Fruit fly (Drosophila melanogaster) whole organism, embryonic: ENCODE data around the gene eIF4A.

ENCODE experiments used
- Ada2b ChIP-seq: fragments of 200-800 bp; sonication (Bioruptor generic); IDR thresholded peaks from 2 replicates; pipeline ENCODE4 v1.3.6; 2022; ENCODE audit warnings: missing biosample characterization, missing genetic modification characterization
- Blimp-1 ChIP-seq: fragments of 200-800 bp; sonication (Bioruptor generic); optimal IDR thresholded peaks from 3 replicates; lab custom pipeline; 2018; ENCODE audit warnings: missing biosample characterization, missing genetic modification characterization, mild to moderate bottlenecking, moderate library complexity, missing genetic modification reagents
- CG11398 ChIP-seq: fragments of 200-800 bp; sonication (Bioruptor generic); optimal IDR thresholded peaks from 2 replicates; lab custom pipeline; 2016; ENCODE audit warnings: missing biosample characterization, missing genetic modification characterization
- CG12236 ChIP-seq: fragments of 200-800 bp; sonication (Bioruptor generic); optimal IDR thresholded peaks from 2 replicates; lab custom pipeline; 2016; ENCODE audit warnings: missing biosample characterization, missing genetic modification characterization
- CG13424 ChIP-seq: fragments of 200-800 bp; sonication (Bioruptor generic); optimal IDR thresholded peaks from 2 replicates; lab custom pipeline; 2019; ENCODE audit warnings: missing biosample characterization, mild to moderate bottlenecking, missing genetic modification characterization, moderate library complexity
- CG15011 ChIP-seq: fragments of 200-800 bp; sonication (Bioruptor generic); optimal IDR thresholded peaks from 3 replicates; lab custom pipeline; 2018; ENCODE audit warnings: missing biosample characterization, mild to moderate bottlenecking, missing genetic modification characterization
- CG17186 ChIP-seq: fragments of 200-800 bp; sonication (Bioruptor generic); optimal IDR thresholded peaks from 3 replicates; lab custom pipeline; 2017; ENCODE audit warnings: missing biosample characterization, missing genetic modification reagents, missing genetic modification characterization
- CG17361 ChIP-seq: fragments of 200-800 bp; sonication (Bioruptor generic); IDR thresholded peaks from 3 replicates; pipeline ENCODE4 v1.3.6; 2022; ENCODE audit warnings: missing biosample characterization, missing genetic modification characterization
- CG17912 ChIP-seq: fragments of 200-800 bp; sonication (Bioruptor generic); optimal IDR thresholded peaks from 2 replicates; lab custom pipeline; 2018; ENCODE audit warnings: missing biosample characterization, mild to moderate bottlenecking, missing genetic modification characterization
- CG18619 ChIP-seq: fragments of 200-800 bp; sonication (Bioruptor generic); optimal IDR thresholded peaks from 3 replicates; lab custom pipeline; 2017; ENCODE audit warnings: missing biosample characterization, mild to moderate bottlenecking, missing genetic modification characterization
- CG18764 ChIP-seq: fragments of 200-800 bp; sonication (Bioruptor generic); optimal IDR thresholded peaks from 3 replicates; lab custom pipeline; 2016; ENCODE audit warnings: missing biosample characterization, missing genetic modification characterization
- CG2120 ChIP-seq: fragments of 200-800 bp; sonication (Bioruptor generic); optimal IDR thresholded peaks from 3 replicates; lab custom pipeline; 2016; ENCODE audit warnings: missing biosample characterization, missing genetic modification characterization
- CG2202 ChIP-seq: fragments of 200-800 bp; sonication (Bioruptor generic); optimal IDR thresholded peaks from 2 replicates; lab custom pipeline; 2018; ENCODE audit warnings: missing biosample characterization, mild to moderate bottlenecking, missing genetic modification characterization
- CG2712 ChIP-seq: fragments of 200-800 bp; optimal IDR thresholded peaks from 3 replicates; lab custom pipeline; 2019; ENCODE audit warnings: missing biosample characterization, mild to moderate bottlenecking, missing genetic modification characterization, moderate library complexity
- CG31365 ChIP-seq: fragments of 200-800 bp; sonication (Bioruptor generic); optimal IDR thresholded peaks from 2 replicates; lab custom pipeline; 2018; ENCODE audit warnings: missing biosample characterization, mild to moderate bottlenecking, missing genetic modification characterization
- CG31388 ChIP-seq: fragments of 200-800 bp; sonication (Bioruptor generic); optimal IDR thresholded peaks from 2 replicates; lab custom pipeline; 2016; ENCODE audit warnings: missing biosample characterization, missing genetic modification characterization
- CG3407 ChIP-seq: fragments of 200-800 bp; sonication (Bioruptor generic); optimal IDR thresholded peaks from 2 replicates; lab custom pipeline; 2018; ENCODE audit warnings: missing biosample characterization, mild to moderate bottlenecking, missing genetic modification characterization
- CG5245 ChIP-seq: fragments of 200-800 bp; sonication (Bioruptor generic); optimal IDR thresholded peaks from 3 replicates; lab custom pipeline; 2016; ENCODE audit warnings: missing biosample characterization, missing genetic modification characterization
- CG6175 ChIP-seq: fragments of 200-800 bp; sonication (Bioruptor generic); IDR thresholded peaks from 3 replicates; pipeline ENCODE4 v1.3.6; 2022; ENCODE audit warnings: missing biosample characterization, missing genetic modification characterization
- CG7556 ChIP-seq: fragments of 200-800 bp; sonication (Bioruptor generic); optimal IDR thresholded peaks from 2 replicates; lab custom pipeline; 2017; ENCODE audit warnings: missing biosample characterization, mild to moderate bottlenecking, missing genetic modification characterization
- CG8290 ChIP-seq, 3 experiments: fragments of 200-800 bp; sonication (Bioruptor generic); optimal IDR thresholded peaks; 2 replicates each; lab custom pipeline; 2016 to 2019; ENCODE audit warnings: missing biosample characterization in 3 of 3, missing genetic modification characterization in 3 of 3, mild to moderate bottlenecking in 2 of 3, moderate library complexity in 1 of 3
- CG9797 ChIP-seq: fragments of 200-800 bp; sonication (Bioruptor generic); optimal IDR thresholded peaks from 3 replicates; lab custom pipeline; 2018; ENCODE audit warnings: missing biosample characterization, mild to moderate bottlenecking, missing genetic modification characterization
- CG9876 ChIP-seq: fragments of 200-800 bp; sonication (Bioruptor generic); optimal IDR thresholded peaks from 2 replicates; lab custom pipeline; 2016; ENCODE audit warnings: missing biosample characterization, missing genetic modification characterization
- E2f2 ChIP-seq: fragments of 200-800 bp; sonication (Bioruptor generic); IDR thresholded peaks from 2 replicates; pipeline ENCODE4 v1.3.6; 2022; ENCODE audit warnings: missing biosample characterization, missing genetic modification characterization
- Hr39 ChIP-seq: fragments of >200 bp; optimal IDR thresholded peaks from 2 replicates; lab custom pipeline; 2017
- Hr78 ChIP-seq, 2 experiments: fragments of 200-800 bp in 1 of 2; fragments of >200 bp in 1 of 2; sonication (Bioruptor generic) in 1 of 2; optimal IDR thresholded peaks; 2 replicates each; lab custom pipeline; 2017 to 2019; ENCODE audit warnings: missing biosample characterization in 2 of 2, missing genetic modification characterization in 2 of 2, mild to moderate bottlenecking in 1 of 2, moderate library complexity in 1 of 2
- Kr ChIP-seq: fragments of 200-800 bp; sonication (Bioruptor generic); optimal IDR thresholded peaks from 2 replicates; lab custom pipeline; 2017; ENCODE audit warnings: missing biosample characterization, mild to moderate bottlenecking, missing genetic modification characterization
- MBD-R2 ChIP-seq: fragments of 200-800 bp; sonication (Bioruptor generic); IDR thresholded peaks from 2 replicates; pipeline ENCODE4 v1.3.6; 2022; ENCODE audit warnings: missing biosample characterization, missing genetic modification characterization
- Mes4 ChIP-seq: fragments of 200-800 bp; sonication (Bioruptor generic); optimal IDR thresholded peaks from 2 replicates; lab custom pipeline; 2016; ENCODE audit warnings: missing biosample characterization, missing genetic modification characterization
- Mrtf ChIP-seq: fragments of 200-800 bp; sonication (Bioruptor generic); IDR thresholded peaks from 3 replicates; pipeline ENCODE4 v1.3.6; 2022; ENCODE audit warnings: missing biosample characterization, missing genetic modification characterization
- NfI ChIP-seq: fragments of 200-800 bp; sonication (Bioruptor generic); optimal IDR thresholded peaks from 3 replicates; lab custom pipeline; 2018; ENCODE audit warnings: missing biosample characterization, mild to moderate bottlenecking, missing genetic modification characterization, moderate library complexity
- Xrp1 ChIP-seq: fragments of 200-800 bp; sonication (Bioruptor generic); IDR thresholded peaks from 2 replicates; pipeline ENCODE4 v1.3.6; 2022; ENCODE audit warnings: missing biosample characterization, missing genetic modification characterization
- ab ChIP-seq: fragments of 200-800 bp; sonication (Bioruptor generic); optimal IDR thresholded peaks from 2 replicates; lab custom pipeline; 2016; ENCODE audit warnings: missing biosample characterization, missing genetic modification characterization
- bcd ChIP-seq: fragments of 200-800 bp; sonication (Bioruptor generic); optimal IDR thresholded peaks from 2 replicates; lab custom pipeline; 2017; ENCODE audit warnings: missing biosample characterization, mild to moderate bottlenecking, missing genetic modification characterization
- bowl ChIP-seq: fragments of 200-800 bp; sonication (Bioruptor generic); IDR thresholded peaks from 2 replicates; pipeline ENCODE4 v1.3.6; 2022; ENCODE audit warnings: missing biosample characterization, missing genetic modification characterization
- eve ChIP-seq, 2 experiments: fragments of >200 bp; optimal IDR thresholded peaks; 2 replicates each; lab custom pipeline; 2017; ENCODE audit warnings: missing biosample characterization in 2 of 2, missing genetic modification characterization in 2 of 2
- fd64A ChIP-seq: fragments of 200-800 bp; sonication (Bioruptor generic); optimal IDR thresholded peaks from 3 replicates; lab custom pipeline; 2018; ENCODE audit warnings: missing biosample characterization, mild to moderate bottlenecking, missing genetic modification characterization
- gcm ChIP-seq: fragments of 200-800 bp; sonication (Bioruptor generic); optimal IDR thresholded peaks from 2 replicates; lab custom pipeline; 2019; ENCODE audit warnings: missing biosample characterization, mild to moderate bottlenecking, missing genetic modification characterization, moderate library complexity
- gem ChIP-seq: fragments of 200-800 bp; sonication (Bioruptor generic); optimal IDR thresholded peaks from 2 replicates; lab custom pipeline; 2019; ENCODE audit warnings: missing biosample characterization, mild to moderate bottlenecking, missing genetic modification characterization, moderate library complexity
- h ChIP-seq: fragments of >200 bp; optimal IDR thresholded peaks from 2 replicates; lab custom pipeline; 2017
- hbn ChIP-seq: fragments of 200-800 bp; sonication (Bioruptor generic); IDR thresholded peaks from 2 replicates; pipeline ENCODE4 v1.3.6; 2022; ENCODE audit warnings: missing biosample characterization, missing genetic modification characterization; ENCODE audit not compliant: partially characterized antibody
- her ChIP-seq: fragments of 200-800 bp; sonication (Bioruptor generic); optimal IDR thresholded peaks from 2 replicates; lab custom pipeline; 2016; ENCODE audit warnings: missing biosample characterization, missing genetic modification characterization
- ken ChIP-seq: fragments of 200-800 bp; sonication (Bioruptor generic); IDR thresholded peaks from 3 replicates; pipeline ENCODE4 v1.3.6; 2022; ENCODE audit warnings: missing biosample characterization, missing genetic modification characterization
- lmd ChIP-seq: fragments of 200-800 bp; sonication (Bioruptor generic); IDR thresholded peaks from 2 replicates; pipeline ENCODE4 v1.3.6; 2022; ENCODE audit warnings: missing biosample characterization, missing genetic modification characterization
- prd ChIP-seq, 3 experiments: fragments of >200 bp in 2 of 3; fragments of 200-800 bp in 1 of 3; sonication (Bioruptor generic) in 1 of 3; optimal IDR thresholded peaks in 2 of 3; IDR thresholded peaks in 1 of 3; 2 replicates in 2 of 3; 3 replicates in 1 of 3; pipeline versions ENCODE4 v1.3.6 to Lab custom; 2017 to 2022; ENCODE audit warnings: missing biosample characterization in 1 of 3, missing genetic modification characterization in 1 of 3
- row ChIP-seq: fragments of 200-800 bp; sonication (Bioruptor generic); IDR thresholded peaks from 3 replicates; pipeline ENCODE4 v1.3.6; 2022; ENCODE audit warnings: missing biosample characterization, missing genetic modification characterization
- run ChIP-seq: fragments of 200-800 bp; sonication (Bioruptor generic); optimal IDR thresholded peaks from 3 replicates; lab custom pipeline; 2018; ENCODE audit warnings: missing biosample characterization, mild to moderate bottlenecking, missing genetic modification characterization
- tgo ChIP-seq: fragments of 200-800 bp; sonication (Bioruptor generic); IDR thresholded peaks from 3 replicates; pipeline ENCODE4 v1.3.6; 2022; ENCODE audit warnings: missing biosample characterization, missing genetic modification characterization
- tx ChIP-seq: fragments of 200-800 bp; sonication (Bioruptor generic); optimal IDR thresholded peaks from 2 replicates; lab custom pipeline; 2016; ENCODE audit warnings: missing biosample characterization, missing genetic modification characterization
- unc-4 ChIP-seq: fragments of 200-800 bp; sonication (Bioruptor generic); IDR thresholded peaks from 2 replicates; pipeline ENCODE4 v1.3.6; 2022; ENCODE audit warnings: missing biosample characterization, missing genetic modification characterization; ENCODE audit not compliant: partially characterized antibody
- unpg ChIP-seq: fragments of 200-800 bp; sonication (Bioruptor generic); optimal IDR thresholded peaks from 3 replicates; lab custom pipeline; 2018; ENCODE audit warnings: missing biosample characterization, mild to moderate bottlenecking, missing genetic modification characterization, moderate library complexity
- wor ChIP-seq: fragments of 200-800 bp; sonication (Bioruptor generic); IDR thresholded peaks from 2 replicates; pipeline ENCODE4 v1.3.6; 2022; ENCODE audit warnings: missing biosample characterization, missing genetic modification characterization

eIF4A gene

DNA sequence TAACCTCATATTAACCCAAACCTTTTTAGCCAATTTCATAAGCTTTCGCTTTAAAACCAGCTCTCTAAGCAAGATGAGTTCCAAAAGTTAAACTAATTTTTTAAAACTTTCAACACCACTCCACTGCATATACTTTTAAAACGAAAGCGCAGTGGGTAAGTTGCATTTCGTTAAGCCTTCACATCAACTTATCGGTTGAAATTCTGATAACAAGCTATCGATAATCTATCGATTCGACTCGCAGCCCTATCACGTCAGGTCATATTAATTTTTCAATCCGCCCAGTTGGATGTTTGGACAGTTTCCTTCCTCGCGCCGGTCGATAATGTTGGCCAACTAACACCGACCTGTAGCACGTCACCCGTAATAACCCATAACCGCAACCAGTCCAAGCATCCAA, 4.5 kb downstream of the eIF4A start, which contains the start of gene ifc (continued):
- TF ChIP-seq CG2712, result peak; percentile 76
- no peak for TF ChIP-seq CG2202 (tag; lab: Kevin White, UChicago)
- TF ChIP-seq Hr39, result no peak
- TF ChIP-seq CG17912 (GFP tag; lab: Kevin White, UChicago), result no peak
- no peak for TF ChIP-seq Xrp1 (GFP tag; lab: Robert Waterston, UW)
- TF ChIP-seq unc-4 (GFP tag; lab: Robert Waterston, UW), result no peak
- TF ChIP-seq CG17361 (GFP tag; lab: Robert Waterston, UW), result no peak
- TF ChIP-seq Hr78 (GFP tag; optimal IDR thresholded peaks at IDR 0.05; lab: Kevin White, UChicago), result peak in 1 of 2 experiments; percentile 59
- no peak for TF ChIP-seq Ada2b (GFP tag; lab: Robert Waterston, UW)
- no peak for TF ChIP-seq E2f2
- TF ChIP-seq tx (GFP tag; lab: Kevin White, UChicago), result peak; percentile 37
- TF ChIP-seq NfI, result peak; percentile 77
- no peak for TF ChIP-seq hbn
- no peak for TF ChIP-seq fd64A (GFP tag; lab: Kevin White, UChicago)
- no peak for TF ChIP-seq ab
- no peak for TF ChIP-seq CG3407 (GFP tag; lab: Kevin White, UChicago)
- TF ChIP-seq CG17186 (GFP tag; lab: Kevin White, UChicago), result peak; percentile 66
- no peak for TF ChIP-seq wor (GFP tag; lab: Robert Waterston, UW)
- TF ChIP-seq Mrtf (GFP tag; lab: Robert Waterston, UW), result no peak
- no peak for TF ChIP-seq gcm
- peak; percentile 13 for TF ChIP-seq CG31365 (tag; lab: Kevin White, UChicago)
- TF ChIP-seq CG9876, result peak; percentile 63
- TF ChIP-seq MBD-R2 (GFP tag; lab: Robert Waterston, UW), result no peak
- peak; percentile 60 for TF ChIP-seq CG13424
- no peak for TF ChIP-seq ken (GFP tag; lab: Robert Waterston, UW)
- TF ChIP-seq row (GFP tag; lab: Robert Waterston, UW), result no peak
- TF ChIP-seq CG12236 (GFP tag; lab: Kevin White, UChicago), result no peak
- TF ChIP-seq Blimp-1 (GFP tag; lab: Kevin White, UChicago), result no peak
- peak; percentile 30 for TF ChIP-seq Mes4 (GFP tag; lab: Kevin White, UChicago)
- no peak for TF ChIP-seq bowl
- TF ChIP-seq CG18764 (GFP tag; lab: Kevin White, UChicago), result peak; percentile 40
- TF ChIP-seq run (tag; lab: Kevin White, UChicago), result peak; percentile 22
- TF ChIP-seq unpg, result peak; percentile 42
- no peak for TF ChIP-seq CG5245 (GFP tag; lab: Kevin White, UChicago)
- no peak for TF ChIP-seq gem (tag; lab: Kevin White, UChicago)
- peak; percentile 87 for TF ChIP-seq bcd
- TF ChIP-seq tgo (GFP tag; lab: Robert Waterston, UW), result no peak
- TF ChIP-seq eve (GFP tag; optimal IDR thresholded peaks at IDR 0.05; lab: Kevin White, UChicago), result no peak
- TF ChIP-seq h (lab: Kevin White, UChicago), result no peak
- TF ChIP-seq lmd (GFP tag; lab: Robert Waterston, UW), result no peak
- TF ChIP-seq CG2120 (GFP tag; lab: Kevin White, UChicago), result peak; percentile 80
- TF ChIP-seq CG15011, result no peak
- TF ChIP-seq Kr (GFP tag; lab: Kevin White, UChicago), result no peak
- TF ChIP-seq her, result peak; percentile 71
- TF ChIP-seq CG7556 (GFP tag; lab: Kevin White, UChicago), result no peak
- no peak for TF ChIP-seq prd (optimal IDR thresholded peaks at IDR 0.05; lab: Kevin White, UChicago)
- TF ChIP-seq prd (GFP tag; IDR thresholded peaks at IDR 0.05; lab: Robert Waterston, UW), result no peak
- no peak for TF ChIP-seq CG6175 (GFP tag; lab: Robert Waterston, UW)
- TF ChIP-seq CG18619 (GFP tag; lab: Kevin White, UChicago), result peak; percentile 37
- TF ChIP-seq CG31388 (GFP tag; lab: Kevin White, UChicago), result no peak
- no peak for TF ChIP-seq CG11398 (GFP tag; lab: Kevin White, UChicago)
- peak; percentile 89 for TF ChIP-seq CG8290 (GFP tag; optimal IDR thresholded peaks at IDR 0.05; lab: Kevin White, UChicago)
- peak; percentile 43 to 84 for TF ChIP-seq CG8290 (tag; optimal IDR thresholded peaks at IDR 0.05; lab: Kevin White, UChicago)
- TF ChIP-seq CG9797 (GFP tag; lab: Kevin White, UChicago), result peak; percentile 94
